Comparison of ENCODE assay signal across 3 fruit fly cellular contexts in the genomic region with DNA sequence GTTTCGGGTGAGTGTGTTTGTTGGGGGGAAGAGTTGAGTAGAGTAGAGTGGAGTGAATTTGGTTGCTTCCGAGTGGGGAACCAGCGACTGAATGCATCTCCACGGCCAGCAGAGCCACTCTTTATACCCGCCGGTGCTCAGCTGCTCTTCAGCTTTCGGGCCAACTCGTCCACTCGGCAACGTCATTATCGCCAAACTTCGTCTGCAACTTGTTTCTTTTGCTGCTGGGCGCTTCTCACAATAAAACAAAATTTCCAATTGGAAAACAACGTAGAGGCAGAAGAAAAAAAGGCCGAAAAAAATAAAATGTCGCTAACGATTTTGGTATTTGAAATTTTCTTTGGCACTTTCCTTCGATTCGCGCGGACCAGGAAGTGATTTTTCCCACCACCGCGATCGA.
TF ChIP-seq lines count a peak whose summit lies in the region.

A gene (minus strand): TSS at position 101 of the 400 bp plus-strand sequence.

- TF ChIP-seq CTCF in whole organism, embryonic (GFP tag; optimal IDR thresholded peaks at IDR 0.05; lab: Kevin White, UChicago), result no peak

TF ChIP-seq in whole organism, embryonic, 481 proteins besides CTCF, POLR2A, EP300 and RAD21:
- TF ChIP-seq Bgb (GFP tag; IDR thresholded peaks at IDR 0.05; lab: Robert Waterston, UW; ENCODE audit: partially characterized antibody) (no peak), z (GFP tag; IDR thresholded peaks at IDR 0.05; lab: Robert Waterston, UW) (peak; percentile 45; the same call in 1 of the 3 replicates), zfh1 (GFP tag; IDR thresholded peaks at IDR 0.05; lab: Robert Waterston, UW) (no peak), Deaf1 (tag; optimal IDR thresholded peaks at IDR 0.05; lab: Kevin White, UChicago) (peak; percentile 55)

TF ChIP-seq in whole organism, prepupa, 60 proteins besides CTCF, POLR2A, EP300 and RAD21:
- TF ChIP-seq dsx (GFP tag; optimal IDR thresholded peaks at IDR 0.05; lab: Kevin White, UChicago; ENCODE audit: poor library complexity, severe bottlenecking) (no peak), eg (GFP tag; IDR thresholded peaks at IDR 0.05; lab: Robert Waterston, UW) (peak; percentile 36; the same call in 1 of the 3 replicates), CG6163 (GFP tag; IDR thresholded peaks at IDR 0.05; lab: Robert Waterston, UW) (no peak), CG11294 (GFP tag; IDR thresholded peaks at IDR 0.05; lab: Robert Waterston, UW) (no peak), achi (GFP tag; optimal IDR thresholded peaks at IDR 0.05; lab: Kevin White, UChicago) (no peak), pdm3 (GFP tag; optimal IDR thresholded peaks at IDR 0.05; lab: Kevin White, UChicago) (no peak), lz (GFP tag; optimal IDR thresholded peaks at IDR 0.05; lab: Kevin White, UChicago) (no peak), CG6276 (GFP tag; optimal IDR thresholded peaks at IDR 0.05; lab: Kevin White, UChicago) (peak; percentile 48), dac (GFP tag; optimal IDR thresholded peaks at IDR 0.05; lab: Kevin White, UChicago) (no peak), topi (GFP tag; optimal IDR thresholded peaks at IDR 0.05; lab: Kevin White, UChicago) (no peak), CG9139 (GFP tag; optimal IDR thresholded peaks at IDR 0.05; lab: Kevin White, UChicago) (no peak), Ets21C (GFP tag; optimal IDR thresholded peaks at IDR 0.05; lab: Kevin White, UChicago) (no peak), net (GFP tag; optimal IDR thresholded peaks at IDR 0.05; lab: Kevin White, UChicago) (no peak), Gug (GFP tag; IDR thresholded peaks at IDR 0.05; lab: Robert Waterston, UW) (no peak), CG8632 (GFP tag; optimal IDR thresholded peaks at IDR 0.05; lab: Kevin White, UChicago) (no peak), CG15336 (GFP tag; IDR thresholded peaks at IDR 0.05; lab: Robert Waterston, UW) (0 out of 2 replicates have a peak, but pooled peaks have one; percentile 19), Eip93F (GFP tag; optimal IDR thresholded peaks at IDR 0.05; lab: Kevin White, UChicago) (no peak), Eip75B (GFP tag; optimal IDR thresholded peaks at IDR 0.05; lab: Kevin White, UChicago) (no peak), CG8119 (GFP tag; IDR thresholded peaks at IDR 0.05; lab: Robert Waterston, UW) (no peak), CG6854 (GFP tag; optimal IDR thresholded peaks at IDR 0.05; lab: Kevin White, UChicago) (no peak), CG16779 (tag; optimal IDR thresholded peaks at IDR 0.05; lab: Kevin White, UChicago) (no peak), CG31627 (GFP tag; optimal IDR thresholded peaks at IDR 0.05; lab: Kevin White, UChicago) (no peak), Eip78C (GFP tag; lab: Kevin White, UChicago) (no peak)
TF ChIP-seq in whole organism, prepupa: peak in this region for 3.

TF ChIP-seq in whole organism, pupa, 21 proteins besides CTCF, POLR2A, EP300 and RAD21:
- TF ChIP-seq Ets98B (GFP tag; IDR thresholded peaks at IDR 0.05; lab: Robert Waterston, UW), result peak; percentile 24; the same call in 1 of the 2 replicates
- TF ChIP-seq D1 (tag; optimal IDR thresholded peaks at IDR 0.05; lab: Kevin White, UChicago), result no peak
- TF ChIP-seq CG10348 (GFP tag; IDR thresholded peaks at IDR 0.05; lab: Robert Waterston, UW), result no peak
- peak; percentile 16; the same call in 1 of the 3 replicates for TF ChIP-seq CG4496 (GFP tag; IDR thresholded peaks at IDR 0.05; lab: Robert Waterston, UW)
- no peak for TF ChIP-seq CG12605 (GFP tag; IDR thresholded peaks at IDR 0.05; lab: Robert Waterston, UW)
